Fruit fly (Drosophila melanogaster): ENCODE data around the gene CG6678.

Gene CG6678

DNA sequence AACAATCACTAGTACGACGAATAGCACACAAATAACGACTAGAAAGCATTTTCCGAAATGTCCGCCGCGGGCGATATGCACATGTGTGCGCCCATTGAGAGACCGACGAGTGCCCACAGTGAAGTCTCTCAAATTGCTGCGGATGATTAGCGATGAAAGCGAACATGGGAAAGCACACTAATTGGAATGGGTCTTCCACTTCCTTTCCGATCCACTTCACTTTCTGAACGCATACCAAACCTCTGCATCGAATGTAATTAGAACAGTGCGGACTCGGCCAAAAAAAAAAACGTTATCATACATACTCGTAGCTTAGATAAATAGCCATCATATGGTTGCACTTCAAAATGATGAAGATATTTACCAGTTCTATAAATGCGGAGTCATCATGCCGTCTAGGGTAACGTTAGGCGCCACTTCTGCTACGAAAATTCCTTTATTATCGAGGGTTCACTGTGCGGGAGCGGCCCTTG lies 36.8 kb upstream of the CG6678 start (continued):
- TF ChIP-seq pan (optimal IDR thresholded peaks at IDR 0.05), result no peak
- no peak for TF ChIP-seq pan (GFP tag; optimal IDR thresholded peaks at IDR 0.05 in 1 of 2, IDR thresholded peaks at IDR 0.05 in 1 of 2)
- TF ChIP-seq NC2α (GFP tag; optimal IDR thresholded peaks at IDR 0.05), result peak; percentile 43
- TF ChIP-seq Fer1 (GFP tag; optimal IDR thresholded peaks at IDR 0.05), result no peak
- peak; percentile 15; the same call in 1 of the 2 replicates for TF ChIP-seq HLH3B (GFP tag; IDR thresholded peaks at IDR 0.05)
- no peak for TF ChIP-seq tin (GFP tag; optimal IDR thresholded peaks at IDR 0.05)
- TF ChIP-seq CG15479 (GFP tag; optimal IDR thresholded peaks at IDR 0.05), result no peak
- TF ChIP-seq CG43689 (GFP tag; IDR thresholded peaks at IDR 0.05), result no peak
- TF ChIP-seq Hey (tag; optimal IDR thresholded peaks at IDR 0.05), result no peak
- no peak for TF ChIP-seq CG3995 (GFP tag; optimal IDR thresholded peaks at IDR 0.05)
- peak; percentile 27 for TF ChIP-seq dmrt99B (tag; optimal IDR thresholded peaks at IDR 0.05)
- no peak for TF ChIP-seq hth (optimal IDR thresholded peaks at IDR 0.05)
- no peak for TF ChIP-seq CG7987 (GFP tag; optimal IDR thresholded peaks at IDR 0.05)
- TF ChIP-seq CG11723 (GFP tag; optimal IDR thresholded peaks at IDR 0.05), result peak; percentile 3
- 0 out of 2 replicates have a peak, but pooled peaks have one; percentile 45 for TF ChIP-seq stc (GFP tag; IDR thresholded peaks at IDR 0.05)
- peak; percentile 25 for TF ChIP-seq ewg (GFP tag; optimal IDR thresholded peaks at IDR 0.05)
- TF ChIP-seq CG16863 (GFP tag; optimal IDR thresholded peaks at IDR 0.05), result peak; percentile 60
- no peak for TF ChIP-seq zen2 (GFP tag; IDR thresholded peaks at IDR 0.05; ENCODE audit: partially characterized antibody)
- no peak for TF ChIP-seq Nf-YA (GFP tag; IDR thresholded peaks at IDR 0.05)
- TF ChIP-seq C15 (GFP tag; IDR thresholded peaks at IDR 0.05), result no peak
- peak; percentile 49; the same call in 1 of the 3 replicates for TF ChIP-seq CG6175 (GFP tag; IDR thresholded peaks at IDR 0.05)
- peak; percentile 45 for TF ChIP-seq CG7839 (tag; optimal IDR thresholded peaks at IDR 0.05)
- TF ChIP-seq tna (GFP tag; IDR thresholded peaks at IDR 0.05; ENCODE audit: partially characterized antibody), result no peak
- no peak for TF ChIP-seq CG12071 (GFP tag; optimal IDR thresholded peaks at IDR 0.05)
- TF ChIP-seq Abd-B (GFP tag; optimal IDR thresholded peaks at IDR 0.05), result peak; percentile 48
- TF ChIP-seq Neu2 (GFP tag; optimal IDR thresholded peaks at IDR 0.05; ENCODE audit: borderline replicate concordance), result no peak
- TF ChIP-seq NFAT (GFP tag; IDR thresholded peaks at IDR 0.05), result no peak
- TF ChIP-seq ssp (GFP tag; IDR thresholded peaks at IDR 0.05), result no peak
- TF ChIP-seq tap (tag; optimal IDR thresholded peaks at IDR 0.05), result no peak
- peak; percentile 20 for TF ChIP-seq mam (GFP tag; optimal IDR thresholded peaks at IDR 0.05)
- no peak for TF ChIP-seq CG13287 (GFP tag; IDR thresholded peaks at IDR 0.05; ENCODE audit: partially characterized antibody)
- TF ChIP-seq CG7745 (tag; optimal IDR thresholded peaks at IDR 0.05), result no peak
- no peak for TF ChIP-seq dm (GFP tag; optimal IDR thresholded peaks at IDR 0.05)
- TF ChIP-seq stwl (tag; optimal IDR thresholded peaks at IDR 0.05), result no peak
- peak; percentile 1 for TF ChIP-seq YL-1 (GFP tag; optimal IDR thresholded peaks at IDR 0.05)
- TF ChIP-seq CG34224 (GFP tag; IDR thresholded peaks at IDR 0.05; ENCODE audit: partially characterized antibody), result no peak
- no peak for TF ChIP-seq ab (GFP tag; optimal IDR thresholded peaks at IDR 0.05)
- peak; percentile 27 for TF ChIP-seq tio (GFP tag; optimal IDR thresholded peaks at IDR 0.05)
- TF ChIP-seq gcm2 (GFP tag; optimal IDR thresholded peaks at IDR 0.05), result no peak
- no peak for TF ChIP-seq en (GFP tag; optimal IDR thresholded peaks at IDR 0.05)
- no peak for TF ChIP-seq Spps (tag; optimal IDR thresholded peaks at IDR 0.05)
- TF ChIP-seq CG1647 (GFP tag; optimal IDR thresholded peaks at IDR 0.05), result no peak
- no peak for TF ChIP-seq CG18476 (GFP tag; optimal IDR thresholded peaks at IDR 0.05)
- no peak for TF ChIP-seq Dp (GFP tag; optimal IDR thresholded peaks at IDR 0.05)
- TF ChIP-seq Max (GFP tag; optimal IDR thresholded peaks at IDR 0.05), result no peak
- TF ChIP-seq CkIIα-i1 (GFP tag; IDR thresholded peaks at IDR 0.05), result no peak
- TF ChIP-seq Atf6 (GFP tag; IDR thresholded peaks at IDR 0.05), result no peak; the same call in 1 of the 2 replicates
- TF ChIP-seq HLHmδ (GFP tag; optimal IDR thresholded peaks at IDR 0.05), result no peak
- peak; percentile 18 for TF ChIP-seq cg (GFP tag; optimal IDR thresholded peaks at IDR 0.05)
- peak; percentile 64 for TF ChIP-seq ci (GFP tag; IDR thresholded peaks at IDR 0.05)
- TF ChIP-seq her (GFP tag; optimal IDR thresholded peaks at IDR 0.05), result peak; percentile 2
